Worm (Caenorhabditis elegans) whole organism, L2 larva: ENCODE results near the gene C54F6.20.

ENCODE experiments used
- C34F6.9 ChIP-seq: fragments of 150-350 bp; optimal IDR thresholded peaks from 2 replicates; lab custom pipeline; 2014; ENCODE audit warnings: missing biosample characterization, missing genetic modification characterization
- alr-1 ChIP-seq: fragments of 150-350 bp; optimal IDR thresholded peaks from 2 replicates; lab custom pipeline; 2014; ENCODE audit warnings: missing biosample characterization, missing genetic modification characterization
- aly-2 ChIP-seq: fragments of 150-350 bp; optimal IDR thresholded peaks from 2 replicates; lab custom pipeline; 2014; ENCODE audit warnings: missing biosample characterization, missing genetic modification characterization
- fos-1 ChIP-seq: fragments of 150-350 bp; optimal IDR thresholded peaks from 2 replicates; lab custom pipeline; 2014; ENCODE audit warnings: missing biosample characterization, missing genetic modification characterization
- gmeb-1 ChIP-seq: fragments of 150-350 bp; optimal IDR thresholded peaks from 2 replicates; lab custom pipeline; 2014; ENCODE audit warnings: missing biosample characterization, missing genetic modification characterization
- lin-11 ChIP-seq: fragments of 150-350 bp; sonication (generic microtip); optimal IDR thresholded peaks from 2 replicates; lab custom pipeline; 2014; ENCODE audit warnings: missing biosample characterization, missing genetic modification characterization, inconsistent platforms, mixed read lengths
- nhr-23 ChIP-seq: fragments of 150-350 bp; optimal IDR thresholded peaks from 2 replicates; lab custom pipeline; 2014; ENCODE audit warnings: missing biosample characterization, missing genetic modification reagents, missing genetic modification characterization
- sma-3 ChIP-seq: sonication (generic microtip); optimal IDR thresholded peaks from 2 replicates; lab custom pipeline; 2016; ENCODE audit warnings: missing genetic modification reagents, missing genetic modification characterization, missing compliant biosample characterization
- snpc-4 ChIP-seq: fragments of 150-350 bp; optimal IDR thresholded peaks from 2 replicates; lab custom pipeline; 2014; ENCODE audit warnings: missing biosample characterization, missing genetic modification characterization
- ztf-11 ChIP-seq: sonication (generic microtip); optimal IDR thresholded peaks from 2 replicates; lab custom pipeline; 2017; ENCODE audit warnings: missing biosample characterization, missing genetic modification characterization
- ztf-4 ChIP-seq: fragments of 150-350 bp; optimal IDR thresholded peaks from 2 replicates; lab custom pipeline; 2014; ENCODE audit warnings: missing biosample characterization, missing genetic modification characterization

DNA sequence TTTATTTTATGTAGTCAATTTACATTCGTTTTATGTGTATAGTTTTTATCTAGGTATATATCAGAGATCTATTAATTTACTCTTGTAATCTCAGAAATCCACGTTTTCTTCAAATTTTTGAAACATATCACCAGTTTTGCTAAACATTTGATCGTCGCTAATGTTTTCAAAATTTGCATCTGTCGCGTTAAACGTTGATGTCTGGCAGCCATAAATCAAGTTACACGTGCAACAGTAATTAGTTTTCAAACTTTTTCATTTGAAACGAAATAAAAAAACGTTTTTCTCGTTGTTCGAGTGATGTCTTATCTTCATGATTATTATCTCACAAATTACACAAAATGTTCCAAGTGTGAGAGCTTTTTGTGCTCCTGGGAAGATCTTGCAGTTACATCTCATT, 27.1 kb upstream of the C54F6.20 start, which contains the start of gene srh-79:
- TF ChIP-seq C34F6.9: no peak
- TF ChIP-seq nhr-23 (tag; lab: Kevin White, UChicago): no peak
- TF ChIP-seq snpc-4 (tag; lab: Kevin White, UChicago): no peak
- TF ChIP-seq ztf-11: no peak
- TF ChIP-seq aly-2 (tag; lab: Kevin White, UChicago): no peak
- TF ChIP-seq fos-1: no peak
- TF ChIP-seq ztf-4: no peak
- no peak for TF ChIP-seq gmeb-1 (tag; lab: Kevin White, UChicago)
- no peak for TF ChIP-seq lin-11
- no peak for TF ChIP-seq sma-3 (GFP tag; lab: Kevin White, UChicago)
- no peak for TF ChIP-seq alr-1
